Worm (Caenorhabditis elegans) whole organism, L1 larva: ENCODE data around the gene pax-2.

Experiments used
- C04F5.9 ChIP-seq: sonication (generic microtip); optimal IDR thresholded peaks from 2 replicates; lab custom pipeline; 2016; ENCODE audit warnings: missing genetic modification characterization, missing compliant biosample characterization
- C34B4.2 ChIP-seq: sonication (generic microtip); optimal IDR thresholded peaks from 2 replicates; lab custom pipeline; 2017; ENCODE audit warnings: mild to moderate bottlenecking, missing genetic modification characterization, missing compliant biosample characterization
- Y116A8C.19 ChIP-seq: sonication (generic microtip); optimal IDR thresholded peaks from 2 replicates; lab custom pipeline; 2016; ENCODE audit warnings: missing compliant biosample characterization, missing genetic modification characterization, borderline replicate concordance
- alr-1 ChIP-seq: fragments of 200-800 bp; sonication (Bioruptor generic); optimal IDR thresholded peaks from 2 replicates; lab custom pipeline; 2018; ENCODE audit warnings: borderline replicate concordance, mild to moderate bottlenecking, missing genetic modification characterization, missing compliant biosample characterization
- aly-2 ChIP-seq: fragments of 150-350 bp; optimal IDR thresholded peaks from 2 replicates; lab custom pipeline; 2014; ENCODE audit warnings: missing biosample characterization, missing genetic modification characterization
- ama-1 ChIP-seq: fragments of 150-350 bp; optimal IDR thresholded peaks from 2 replicates; lab custom pipeline; 2014
- ceh-63 ChIP-seq: fragments of 200-800 bp; sonication (Bioruptor generic); optimal IDR thresholded peaks from 2 replicates; lab custom pipeline; 2018; ENCODE audit warnings: mild to moderate bottlenecking, missing genetic modification characterization, missing compliant biosample characterization
- ceh-82 ChIP-seq, 3 experiments: fragments of 150-350 bp in 1 of 3; sonication (generic microtip) in 2 of 3; optimal IDR thresholded peaks; 2 replicates each; lab custom pipeline; 2014 to 2017; ENCODE audit warnings: missing biosample characterization in 3 of 3, missing genetic modification characterization in 3 of 3
- ceh-90 ChIP-seq: sonication (generic microtip); optimal IDR thresholded peaks from 2 replicates; lab custom pipeline; 2016; ENCODE audit warnings: missing genetic modification characterization, missing compliant biosample characterization
- dpl-1 ChIP-seq, 3 experiments: fragments of 150-350 bp in 2 of 3; sonication (generic microtip) in 1 of 3; optimal IDR thresholded peaks; 2 replicates each; lab custom pipeline; 2014 to 2017; ENCODE audit warnings: missing biosample characterization in 3 of 3, missing genetic modification characterization in 3 of 3, missing genetic modification reagents in 3 of 3
- efl-3 ChIP-seq: fragments of 200-800 bp; sonication (Bioruptor generic); optimal IDR thresholded peaks from 2 replicates; lab custom pipeline; 2018; ENCODE audit warnings: mild to moderate bottlenecking, missing genetic modification characterization, missing compliant biosample characterization
- egl-27 ChIP-seq, 2 experiments: fragments of 150-350 bp in 1 of 2; sonication (generic microtip); optimal IDR thresholded peaks; 3 replicates each; lab custom pipeline; 2017 to 2018; ENCODE audit warnings: missing biosample characterization in 2 of 2, missing genetic modification characterization in 2 of 2, missing genetic modification reagents in 2 of 2
- elt-3 ChIP-seq, 6 experiments: fragments of 150-350 bp in 1 of 6; sonication (generic microtip); optimal IDR thresholded peaks; 2 replicates each; lab custom pipeline; 2017 to 2018; ENCODE audit warnings: missing biosample characterization in 6 of 6, missing genetic modification characterization in 6 of 6, inconsistent platforms in 1 of 6
- ets-5 ChIP-seq: fragments of 200-800 bp; sonication (Bioruptor generic); IDR thresholded peaks from 2 replicates; pipeline ENCODE4 v1.3.6; 2022; ENCODE audit warnings: missing genetic modification characterization, missing compliant biosample characterization
- fkh-4 ChIP-seq: sonication (generic microtip); optimal IDR thresholded peaks from 2 replicates; lab custom pipeline; 2016; ENCODE audit warnings: missing compliant biosample characterization, missing genetic modification characterization, borderline replicate concordance
- fkh-8 ChIP-seq: sonication (generic microtip); optimal IDR thresholded peaks from 2 replicates; lab custom pipeline; 2016; ENCODE audit warnings: mild to moderate bottlenecking, missing genetic modification characterization, missing compliant biosample characterization
- fos-1 ChIP-seq: fragments of 150-350 bp; optimal IDR thresholded peaks from 2 replicates; lab custom pipeline; 2014; ENCODE audit warnings: missing biosample characterization, missing genetic modification characterization
- grh-1 ChIP-seq: fragments of 200-800 bp; sonication (Bioruptor generic); IDR thresholded peaks from 2 replicates; pipeline ENCODE4 v1.3.6; 2022; ENCODE audit warnings: missing genetic modification reagents, missing genetic modification characterization, missing compliant biosample characterization
- hlh-17 ChIP-seq: fragments of 200-800 bp; sonication (Bioruptor generic); optimal IDR thresholded peaks from 2 replicates; lab custom pipeline; 2018; ENCODE audit warnings: missing genetic modification characterization, mild to moderate bottlenecking, missing compliant biosample characterization, moderate library complexity, borderline replicate concordance
- irx-1 ChIP-seq: sonication (generic microtip); optimal IDR thresholded peaks from 2 replicates; lab custom pipeline; 2016; ENCODE audit warnings: missing genetic modification characterization, missing compliant biosample characterization
- isw-1 ChIP-seq: fragments of 200-800 bp; sonication (Bioruptor generic); IDR thresholded peaks from 2 replicates; pipeline ENCODE4 v1.3.6; 2022; ENCODE audit warnings: missing genetic modification characterization, missing compliant biosample characterization
- jun-1 ChIP-seq: fragments of 150-350 bp; optimal IDR thresholded peaks from 2 replicates; lab custom pipeline; 2014; ENCODE audit warnings: missing biosample characterization, missing genetic modification reagents, missing genetic modification characterization
- lin-13 ChIP-seq: fragments of 150-350 bp; optimal IDR thresholded peaks from 2 replicates; lab custom pipeline; 2014; ENCODE audit warnings: missing biosample characterization, missing genetic modification reagents, missing genetic modification characterization
- lin-14 ChIP-seq: fragments of 200-800 bp; sonication (Bioruptor generic); optimal IDR thresholded peaks from 2 replicates; lab custom pipeline; 2018; ENCODE audit warnings: mild to moderate bottlenecking, missing genetic modification characterization, moderate library complexity, missing compliant biosample characterization
- lin-35 ChIP-seq, 2 experiments: fragments of 150-350 bp; optimal IDR thresholded peaks; 2 replicates each; lab custom pipeline; 2014; ENCODE audit warnings: missing biosample characterization in 2 of 2, missing genetic modification characterization in 2 of 2, missing genetic modification reagents in 2 of 2
- lin-39 ChIP-seq: fragments of 150-350 bp; optimal IDR thresholded peaks from 2 replicates; lab custom pipeline; 2014; ENCODE audit warnings: missing biosample characterization, missing genetic modification reagents, missing genetic modification characterization
- lsy-2 ChIP-seq, 2 experiments: fragments of 150-350 bp; optimal IDR thresholded peaks; 2 replicates each; lab custom pipeline; 2014; ENCODE audit warnings: missing biosample characterization in 2 of 2, missing genetic modification characterization in 2 of 2
- mab-9 ChIP-seq: fragments of 200-800 bp; sonication (Bioruptor generic); IDR thresholded peaks from 2 replicates; pipeline ENCODE4 v1.3.6; 2022; ENCODE audit warnings: missing genetic modification reagents, missing genetic modification characterization, missing compliant biosample characterization
- mdl-1 ChIP-seq, 2 experiments: fragments of 150-350 bp; optimal IDR thresholded peaks; 2 replicates each; lab custom pipeline; 2014 to 2017; ENCODE audit warnings: missing biosample characterization in 2 of 2, missing genetic modification characterization in 2 of 2, inconsistent platforms in 1 of 2
- mef-2 ChIP-seq: fragments of 150-350 bp; optimal IDR thresholded peaks from 2 replicates; lab custom pipeline; 2014; ENCODE audit warnings: missing biosample characterization, missing genetic modification characterization
- nhr-20 ChIP-seq: sonication (generic microtip); optimal IDR thresholded peaks from 2 replicates; lab custom pipeline; 2016; ENCODE audit warnings: mild to moderate bottlenecking, missing genetic modification characterization, missing compliant biosample characterization
- nhr-47 ChIP-seq: sonication (generic microtip); optimal IDR thresholded peaks from 2 replicates; lab custom pipeline; 2016; ENCODE audit warnings: mild to moderate bottlenecking, missing genetic modification characterization, moderate library complexity, missing compliant biosample characterization
- nhr-71 ChIP-seq: sonication (generic microtip); optimal IDR thresholded peaks from 2 replicates; lab custom pipeline; 2016; ENCODE audit warnings: mild to moderate bottlenecking, missing genetic modification characterization, moderate library complexity, missing compliant biosample characterization
- nhr-76 ChIP-seq: sonication (generic microtip); optimal IDR thresholded peaks from 2 replicates; lab custom pipeline; 2017; ENCODE audit warnings: missing biosample characterization, missing genetic modification characterization
- nhr-85 ChIP-seq: sonication (generic microtip); peaks from one replicate; lab custom pipeline; 2016; ENCODE audit warnings: missing genetic modification characterization, inconsistent platforms, missing compliant biosample characterization
- snu-23 ChIP-seq: sonication (generic microtip); optimal IDR thresholded peaks from 2 replicates; lab custom pipeline; 2016; ENCODE audit warnings: missing genetic modification characterization, missing compliant biosample characterization
- sox-4 ChIP-seq: sonication (generic microtip); optimal IDR thresholded peaks from 2 replicates; lab custom pipeline; 2016; ENCODE audit warnings: missing genetic modification characterization, missing compliant biosample characterization
- sptf-1 ChIP-seq: fragments of 150-350 bp; optimal IDR thresholded peaks from 2 replicates; lab custom pipeline; 2014; ENCODE audit warnings: missing biosample characterization, missing genetic modification characterization
- sup-37 ChIP-seq: fragments of 200-800 bp; sonication (Bioruptor generic); optimal IDR thresholded peaks from 2 replicates; lab custom pipeline; 2018; ENCODE audit warnings: mild to moderate bottlenecking, missing genetic modification characterization, missing compliant biosample characterization
- unc-62 ChIP-seq: fragments of 150-350 bp; optimal IDR thresholded peaks from 2 replicates; lab custom pipeline; 2014; ENCODE audit warnings: missing biosample characterization, missing genetic modification reagents, missing genetic modification characterization
- unc-86 ChIP-seq: sonication (generic microtip); optimal IDR thresholded peaks from 2 replicates; lab custom pipeline; 2016; ENCODE audit warnings: missing genetic modification characterization, missing compliant biosample characterization
- zag-1 ChIP-seq: fragments of 150-350 bp; optimal IDR thresholded peaks from 2 replicates; lab custom pipeline; 2014; ENCODE audit warnings: missing biosample characterization, missing genetic modification characterization
- zip-4 ChIP-seq: fragments of 200-800 bp; sonication (Bioruptor generic); optimal IDR thresholded peaks from 2 replicates; lab custom pipeline; 2018; ENCODE audit warnings: mild to moderate bottlenecking, missing genetic modification characterization, moderate library complexity, missing compliant biosample characterization
- ztf-4 ChIP-seq: fragments of 150-350 bp; optimal IDR thresholded peaks from 2 replicates; lab custom pipeline; 2014; ENCODE audit warnings: missing biosample characterization, missing genetic modification characterization

Gene pax-2

ce11 chrIV:4247334-4247733, 43.2 kb upstream of the pax-2 start (continued):
- no peak for TF ChIP-seq Y116A8C.19
- no peak for TF ChIP-seq mef-2 (tag; lab: Kevin White, UChicago)
- TF ChIP-seq elt-3 (tag; optimal IDR thresholded peaks at IDR 0.05; lab: Kevin White, UChicago) = peak in 2 of 6 experiments; percentile 1 to 39
- peak; percentile 10 for TF ChIP-seq C04F5.9 (tag; lab: Kevin White, UChicago)
- peak; percentile 68 for TF ChIP-seq isw-1 (GFP tag; lab: Robert Waterston, UW)
- TF ChIP-seq fos-1 (tag; lab: Kevin White, UChicago) = no peak
- no peak for TF ChIP-seq zip-4 (GFP tag; lab: Kevin White, UChicago)
- TF ChIP-seq ceh-63 = no peak
- TF ChIP-seq nhr-20 (tag; lab: Kevin White, UChicago) = peak; percentile 59
- TF ChIP-seq alr-1 (tag; lab: Kevin White, UChicago) = no peak
- TF ChIP-seq ets-5 = no peak
- no peak for TF ChIP-seq sup-37 (GFP tag; lab: Kevin White, UChicago)
- TF ChIP-seq zag-1 (tag; lab: Kevin White, UChicago) = no peak
- TF ChIP-seq snu-23 = peak; percentile 78
- TF ChIP-seq sox-4 = no peak
- TF ChIP-seq nhr-47 (tag; lab: Kevin White, UChicago) = peak; percentile 70
- peak; percentile 86 for TF ChIP-seq grh-1
- peak; percentile 35 for TF ChIP-seq lin-14 (GFP tag; lab: Kevin White, UChicago)
- TF ChIP-seq lin-39 = peak; percentile 2
- TF ChIP-seq C34B4.2 = no peak
- no peak for TF ChIP-seq efl-3 (GFP tag; lab: Kevin White, UChicago)
- peak; percentile 73 to 85 for TF ChIP-seq lsy-2 (tag; optimal IDR thresholded peaks at IDR 0.05; lab: Kevin White, UChicago)
- peak; percentile 80 for TF ChIP-seq nhr-71 (tag; lab: Kevin White, UChicago)
- TF ChIP-seq ceh-82 (tag; optimal IDR thresholded peaks at IDR 0.05; lab: Kevin White, UChicago) = peak; percentile 36 to 54 (median 52)
- TF ChIP-seq aly-2 (tag; lab: Kevin White, UChicago) = no peak
- no peak for TF ChIP-seq nhr-76 (tag; lab: Kevin White, UChicago)
- TF ChIP-seq unc-86 (tag; lab: Kevin White, UChicago) = peak; percentile 39
- TF ChIP-seq hlh-17 (GFP tag; lab: Kevin White, UChicago) = no peak
- TF ChIP-seq ztf-4 (tag; lab: Kevin White, UChicago) = no peak
- no peak for TF ChIP-seq nhr-85
- no peak for TF ChIP-seq ceh-90 (tag; lab: Kevin White, UChicago)
- TF ChIP-seq fkh-8 = peak; percentile 39
- TF ChIP-seq lin-13 (GFP tag; lab: Kevin White, UChicago) = peak; percentile 48
- TF ChIP-seq jun-1 = no peak
- TF ChIP-seq fkh-4 (tag; lab: Kevin White, UChicago) = no peak
- peak; percentile 60 to 82 (median 80) for TF ChIP-seq dpl-1 (GFP tag; optimal IDR thresholded peaks at IDR 0.05; lab: Kevin White, UChicago)
- no peak for TF ChIP-seq mab-9
- peak in 1 of 2 experiments; percentile 19 for TF ChIP-seq mdl-1 (tag; optimal IDR thresholded peaks at IDR 0.05; lab: Kevin White, UChicago)
- no peak for TF ChIP-seq egl-27 (tag; optimal IDR thresholded peaks at IDR 0.05; lab: Kevin White, UChicago)
- no peak for TF ChIP-seq sptf-1 (tag; lab: Kevin White, UChicago)
- peak; percentile 36 for TF ChIP-seq irx-1
- peak; percentile 76 to 85 for TF ChIP-seq lin-35 (GFP tag; optimal IDR thresholded peaks at IDR 0.05; lab: Kevin White, UChicago)
- TF ChIP-seq unc-62 (GFP tag; lab: Kevin White, UChicago) = no peak

ce11 chrIV:4246493-4246892, 42.3 kb upstream of the pax-2 start, which contains the start of gene ttr-20:
Gene ttr-20, plus strand, starts transcription at chrIV:4246793.
- peak; percentile 7 for TF ChIP-seq nhr-85
- TF ChIP-seq ama-1 (lab: Kevin White, UChicago) = no peak
